Worm (Caenorhabditis elegans) whole organism, late embryonic: ENCODE measurements around the gene T24E12.12.

ENCODE experiments used
- C08G9.2 ChIP-seq: sonication (generic microtip); optimal IDR thresholded peaks from 2 replicates; lab custom pipeline; 2016; ENCODE audit warnings: mild to moderate bottlenecking, missing genetic modification characterization, moderate library complexity, missing compliant biosample characterization
- K02D7.2 ChIP-seq: sonication (generic microtip); optimal IDR thresholded peaks from 2 replicates; lab custom pipeline; 2017; ENCODE audit warnings: mild to moderate bottlenecking, missing genetic modification characterization, missing compliant biosample characterization
- T23F11.4 ChIP-seq: fragments of 200-800 bp; sonication (Bioruptor generic); optimal IDR thresholded peaks from 2 replicates; lab custom pipeline; 2018; ENCODE audit warnings: mild to moderate bottlenecking, missing genetic modification characterization, missing compliant biosample characterization
- Y22D7AL.16 ChIP-seq: sonication (generic microtip); optimal IDR thresholded peaks from 2 replicates; lab custom pipeline; 2016; ENCODE audit warnings: missing genetic modification characterization, missing compliant biosample characterization
- ceh-14 ChIP-seq: sonication (generic microtip); optimal IDR thresholded peaks from 2 replicates; lab custom pipeline; 2016; ENCODE audit warnings: missing genotype, missing genetic modification characterization, missing compliant biosample characterization
- ceh-18 ChIP-seq: sonication (generic microtip); optimal IDR thresholded peaks from 2 replicates; lab custom pipeline; 2016; ENCODE audit warnings: missing genetic modification characterization, missing compliant biosample characterization
- ceh-19 ChIP-seq: fragments of 200-800 bp; sonication (Bioruptor generic); optimal IDR thresholded peaks from 2 replicates; lab custom pipeline; 2018; ENCODE audit warnings: mild to moderate bottlenecking, missing genetic modification characterization, missing compliant biosample characterization
- ceh-2 ChIP-seq: sonication (generic microtip); optimal IDR thresholded peaks from 2 replicates; lab custom pipeline; 2016; ENCODE audit warnings: missing genotype, missing genetic modification characterization, missing compliant biosample characterization
- ceh-22 ChIP-seq: sonication (generic microtip); optimal IDR thresholded peaks from 2 replicates; lab custom pipeline; 2017; ENCODE audit warnings: missing biosample characterization, missing genetic modification characterization
- ceh-24 ChIP-seq: sonication (generic microtip); optimal IDR thresholded peaks from 2 replicates; lab custom pipeline; 2016; ENCODE audit warnings: mild to moderate bottlenecking, missing genetic modification characterization, missing compliant biosample characterization
- ceh-30 ChIP-seq: fragments of 150-350 bp; optimal IDR thresholded peaks from 2 replicates; lab custom pipeline; 2014; ENCODE audit warnings: missing biosample characterization, missing genetic modification characterization
- ceh-31 ChIP-seq: sonication (generic microtip); optimal IDR thresholded peaks from 2 replicates; lab custom pipeline; 2016; ENCODE audit warnings: missing genetic modification characterization, missing compliant biosample characterization
- ceh-45 ChIP-seq: fragments of 200-800 bp; sonication (Bioruptor generic); IDR thresholded peaks from 2 replicates; pipeline ENCODE4 v1.3.6; 2022; ENCODE audit warnings: missing genetic modification reagents, missing genetic modification characterization, missing compliant biosample characterization
- ceh-48 ChIP-seq: sonication (generic microtip); optimal IDR thresholded peaks from 2 replicates; lab custom pipeline; 2016; ENCODE audit warnings: missing genetic modification characterization, inconsistent platforms, missing compliant biosample characterization
- ceh-6 ChIP-seq: fragments of 200-800 bp; sonication (Bioruptor generic); optimal IDR thresholded peaks from 2 replicates; lab custom pipeline; 2018; ENCODE audit warnings: mild to moderate bottlenecking, missing genetic modification characterization, missing compliant biosample characterization
- che-1 ChIP-seq: sonication (generic microtip); optimal IDR thresholded peaks from 2 replicates; lab custom pipeline; 2016; ENCODE audit warnings: mild to moderate bottlenecking, missing genetic modification characterization, missing compliant biosample characterization
- elt-2 ChIP-seq: sonication (generic microtip); optimal IDR thresholded peaks from 2 replicates; lab custom pipeline; 2016; ENCODE audit warnings: missing genetic modification reagents, missing genetic modification characterization, missing compliant biosample characterization
- elt-4 ChIP-seq: sonication (generic microtip); optimal IDR thresholded peaks from 2 replicates; lab custom pipeline; 2016; ENCODE audit warnings: missing genetic modification characterization, missing compliant biosample characterization
- fax-1 ChIP-seq: sonication (generic microtip); optimal IDR thresholded peaks from 2 replicates; lab custom pipeline; 2016; ENCODE audit warnings: missing genotype, missing genetic modification characterization, missing compliant biosample characterization
- fkh-10 ChIP-seq: fragments of 150-350 bp; optimal IDR thresholded peaks from 2 replicates; lab custom pipeline; 2014; ENCODE audit warnings: missing biosample characterization, missing genetic modification reagents, missing genetic modification characterization
- hlh-15 ChIP-seq: sonication (generic microtip); optimal IDR thresholded peaks from 2 replicates; lab custom pipeline; 2016; ENCODE audit warnings: missing genetic modification characterization, missing compliant biosample characterization
- nfya-1 ChIP-seq: sonication (generic microtip); optimal IDR thresholded peaks from 2 replicates; lab custom pipeline; 2017; ENCODE audit warnings: missing genetic modification characterization, mild to moderate bottlenecking, missing compliant biosample characterization, antibody characterized with exemption, moderate library complexity
- nhr-11 ChIP-seq: fragments of 150-350 bp; optimal IDR thresholded peaks from 2 replicates; lab custom pipeline; 2014; ENCODE audit warnings: missing biosample characterization, missing genetic modification characterization
- pag-3 ChIP-seq: sonication (generic microtip); optimal IDR thresholded peaks from 2 replicates; lab custom pipeline; 2016; ENCODE audit warnings: missing compliant biosample characterization, missing genetic modification characterization, borderline replicate concordance
- pat-9 ChIP-seq: fragments of 200-800 bp; sonication (Bioruptor generic); optimal IDR thresholded peaks from 2 replicates; lab custom pipeline; 2018; ENCODE audit warnings: mild to moderate bottlenecking, missing genetic modification characterization, moderate library complexity, missing compliant biosample characterization
- pax-1 ChIP-seq: fragments of 150-350 bp; optimal IDR thresholded peaks from 2 replicates; lab custom pipeline; 2014; ENCODE audit warnings: missing biosample characterization, missing genetic modification characterization
- pha-2 ChIP-seq: sonication (generic microtip); optimal IDR thresholded peaks from 2 replicates; lab custom pipeline; 2017; ENCODE audit warnings: mild to moderate bottlenecking, missing genetic modification characterization, missing compliant biosample characterization
- pha-4 ChIP-seq: fragments of 150-350 bp; optimal IDR thresholded peaks from 2 replicates; lab custom pipeline; 2018; ENCODE audit warnings: missing biosample characterization, missing genetic modification reagents, missing genetic modification characterization
- pqm-1 ChIP-seq: sonication (generic microtip); optimal IDR thresholded peaks from 2 replicates; lab custom pipeline; 2016; ENCODE audit warnings: missing genetic modification characterization, missing compliant biosample characterization
- pros-1 ChIP-seq: fragments of 150-350 bp; optimal IDR thresholded peaks from 2 replicates; lab custom pipeline; 2014; ENCODE audit warnings: missing biosample characterization, missing genetic modification reagents, missing genetic modification characterization
- ref-2 ChIP-seq: sonication (generic microtip); optimal IDR thresholded peaks from 2 replicates; lab custom pipeline; 2016; ENCODE audit warnings: missing genetic modification characterization, missing compliant biosample characterization
- sox-2 ChIP-seq: fragments of 200-800 bp; sonication (Bioruptor generic); IDR thresholded peaks from 2 replicates; pipeline ENCODE4 v1.3.6; 2022; ENCODE audit warnings: missing genetic modification reagents, missing genetic modification characterization, missing compliant biosample characterization
- syd-9 ChIP-seq: sonication (generic microtip); optimal IDR thresholded peaks from 2 replicates; lab custom pipeline; 2016; ENCODE audit warnings: mild to moderate bottlenecking, missing genetic modification characterization, moderate library complexity, missing compliant biosample characterization
- tbx-2 ChIP-seq: sonication (generic microtip); optimal IDR thresholded peaks from 2 replicates; lab custom pipeline; 2016; ENCODE audit warnings: missing genetic modification characterization, missing compliant biosample characterization
- ttx-3 ChIP-seq: sonication (generic microtip); optimal IDR thresholded peaks from 2 replicates; lab custom pipeline; 2016; ENCODE audit warnings: missing genetic modification reagents, missing genetic modification characterization, missing compliant biosample characterization
- unc-3 ChIP-seq, 2 experiments: fragments of 200-800 bp in 1 of 2; sonication (Bioruptor generic) in 1 of 2; sonication (generic microtip) in 1 of 2; conservative IDR thresholded peaks in 1 of 2; optimal IDR thresholded peaks in 1 of 2; 2 replicates each; pipeline versions ENCODE4 v1.3.6 to Lab custom; 2016 to 2022; ENCODE audit warnings: missing compliant biosample characterization in 2 of 2, missing genetic modification characterization in 2 of 2, missing genetic modification reagents in 1 of 2
- unc-42 ChIP-seq: sonication (generic microtip); optimal IDR thresholded peaks from 2 replicates; lab custom pipeline; 2016; ENCODE audit warnings: missing genotype, missing genetic modification characterization, missing compliant biosample characterization
- unc-55 ChIP-seq: sonication (generic microtip); optimal IDR thresholded peaks from 2 replicates; lab custom pipeline; 2017; ENCODE audit warnings: missing biosample characterization, missing genetic modification reagents, missing genetic modification characterization
- unc-86 ChIP-seq: sonication (generic microtip); optimal IDR thresholded peaks from 2 replicates; lab custom pipeline; 2016; ENCODE audit warnings: missing genetic modification characterization, missing compliant biosample characterization
- zip-5 ChIP-seq: sonication (generic microtip); optimal IDR thresholded peaks from 2 replicates; lab custom pipeline; 2016; ENCODE audit warnings: missing genetic modification characterization, missing compliant biosample characterization
- ztf-16 ChIP-seq: sonication (generic microtip); optimal IDR thresholded peaks from 2 replicates; lab custom pipeline; 2017; ENCODE audit warnings: missing genetic modification characterization, missing compliant biosample characterization

The T24E12.12 gene

DNA sequence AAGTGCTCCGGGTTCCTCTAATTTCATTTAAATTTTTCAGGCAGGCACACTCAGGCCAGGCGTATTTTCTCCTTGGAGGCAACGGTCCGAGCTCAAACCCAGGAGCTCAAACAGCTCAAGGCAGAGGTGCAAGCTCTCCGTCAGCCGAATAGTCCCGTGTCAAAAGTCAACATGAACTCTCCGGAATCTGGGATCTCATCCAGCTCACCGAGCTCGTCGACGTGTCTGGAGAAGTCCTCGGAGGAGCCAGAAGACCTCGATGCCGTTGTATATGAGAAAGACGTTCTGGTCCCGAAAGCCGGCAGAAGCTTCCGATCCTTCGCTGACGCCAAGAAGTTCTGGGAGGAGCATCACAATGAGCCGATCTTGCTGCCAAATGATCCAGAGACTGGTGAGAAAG is 26.7 kb downstream of the T24E12.12 start:
- TF ChIP-seq che-1 (tag; lab: Kevin White, UChicago): no peak
- TF ChIP-seq ceh-31 (tag; lab: Kevin White, UChicago): no peak
- TF ChIP-seq ceh-14 (tag; lab: Kevin White, UChicago): no peak
- TF ChIP-seq ref-2: no peak
- no peak for TF ChIP-seq pag-3 (tag; lab: Kevin White, UChicago)
- no peak for TF ChIP-seq zip-5 (tag; lab: Kevin White, UChicago)
- TF ChIP-seq K02D7.2 (tag; lab: Kevin White, UChicago): no peak
- TF ChIP-seq C08G9.2 (tag; lab: Kevin White, UChicago): no peak
- no peak for TF ChIP-seq ceh-48
- TF ChIP-seq sox-2 (GFP tag; lab: Robert Waterston, UW): no peak
- TF ChIP-seq nfya-1 (tag; lab: Kevin White, UChicago): no peak
- TF ChIP-seq elt-4 (tag; lab: Kevin White, UChicago): no peak
- TF ChIP-seq nhr-11 (tag; lab: Kevin White, UChicago): no peak
- TF ChIP-seq ceh-19 (GFP tag; lab: Kevin White, UChicago): no peak
- TF ChIP-seq pax-1 (tag; lab: Kevin White, UChicago): no peak
- no peak for TF ChIP-seq pat-9 (tag; lab: Kevin White, UChicago)

DNA sequence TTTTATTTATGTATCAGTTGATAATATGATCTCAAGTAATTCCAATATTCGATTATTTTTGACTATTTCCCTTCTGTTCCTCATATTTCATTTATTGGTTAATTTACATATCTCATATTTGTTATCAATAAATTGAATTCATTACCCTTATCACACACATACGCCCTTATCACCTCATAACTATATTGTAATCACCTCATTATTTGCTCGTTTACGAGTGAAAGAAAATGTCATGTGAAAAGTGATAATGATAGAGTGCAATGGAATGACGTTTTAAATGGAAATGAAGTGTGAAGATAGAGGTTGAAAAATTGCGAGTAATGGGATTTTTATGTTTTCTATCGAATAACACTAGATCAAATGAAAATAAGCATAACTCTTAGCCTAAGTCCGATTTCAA is 27.4 kb downstream of the T24E12.12 start:
- TF ChIP-seq elt-2 (tag; lab: Kevin White, UChicago) (peak; percentile 99), ttx-3 (tag; lab: Kevin White, UChicago) (no peak), pqm-1 (tag; lab: Kevin White, UChicago) (peak; percentile 53), ceh-45 (GFP tag; lab: Robert Waterston, UW) (no peak), fax-1 (no peak), ceh-14 (tag; lab: Kevin White, UChicago) (no peak), ceh-30 (tag; lab: Kevin White, UChicago) (no peak), syd-9 (no peak), T23F11.4 (GFP tag; lab: Kevin White, UChicago) (no peak), unc-42 (tag; lab: Kevin White, UChicago) (no peak), pat-9 (tag; lab: Kevin White, UChicago) (no peak)

ce11 chrII:3787151-3787550 is 28.1 kb downstream of the T24E12.12 start, which contains the start of gene T24E12.13:
Gene T24E12.13, plus strand, starts transcription at chrII:3787451.
- no peak for TF ChIP-seq pha-4 (tag; lab: Kevin White, UChicago)
- TF ChIP-seq sox-2 (GFP tag; lab: Robert Waterston, UW): no peak
- TF ChIP-seq ceh-24 (tag; lab: Kevin White, UChicago): no peak
- no peak for TF ChIP-seq ceh-18
- TF ChIP-seq T23F11.4 (GFP tag; lab: Kevin White, UChicago): no peak
- TF ChIP-seq che-1 (tag; lab: Kevin White, UChicago): no peak
- TF ChIP-seq elt-2 (tag; lab: Kevin White, UChicago): no peak
- no peak for TF ChIP-seq ttx-3 (tag; lab: Kevin White, UChicago)
- TF ChIP-seq ceh-48: no peak
- TF ChIP-seq pag-3 (tag; lab: Kevin White, UChicago): no peak
- no peak for TF ChIP-seq ztf-16 (tag; lab: Kevin White, UChicago)
- no peak for TF ChIP-seq tbx-2
- TF ChIP-seq, all 69 proteins: peak for 0

- TF ChIP-seq hlh-15 (tag; lab: Kevin White, UChicago) (no peak), unc-3 (GFP tag; conservative IDR thresholded peaks at IDR 0.05; lab: Robert Waterston, UW) (no peak), unc-3 (tag; optimal IDR thresholded peaks at IDR 0.05; lab: Kevin White, UChicago) (no peak), ceh-14 (tag; lab: Kevin White, UChicago) (no peak), zip-5 (tag; lab: Kevin White, UChicago) (no peak), nfya-1 (tag; lab: Kevin White, UChicago) (no peak), ceh-22 (no peak), unc-86 (tag; lab: Kevin White, UChicago) (no peak), ceh-2 (tag; lab: Kevin White, UChicago) (no peak), pax-1 (tag; lab: Kevin White, UChicago) (no peak), fkh-10 (GFP tag; lab: Kevin White, UChicago) (no peak), unc-55 (GFP tag; lab: Kevin White, UChicago) (no peak), unc-42 (tag; lab: Kevin White, UChicago) (no peak), pha-2 (no peak), pros-1 (tag; lab: Kevin White, UChicago) (no peak), Y22D7AL.16 (tag; lab: Kevin White, UChicago) (no peak), syd-9 (no peak), ceh-6 (GFP tag; lab: Kevin White, UChicago) (no peak)
These were observed 29.4 kb downstream of the T24E12.12 start for ce11 chrII:3788356-3788962.
